Fruit fly (Drosophila melanogaster): ENCODE results near the gene CG15734.
A peak's percentile ranks its signal among the peaks of the same experiment; 100 is the strongest.

The CG15734 gene

dm6 chrX:12084406-12084805 is 2.4 kb downstream of the CG15734 start (continued):
- TF ChIP-seq abd-A (tag; optimal IDR thresholded peaks at IDR 0.05) (peak; percentile 32), gem (tag; optimal IDR thresholded peaks at IDR 0.05) (peak; percentile 40), Hmr (GFP tag; optimal IDR thresholded peaks at IDR 0.05) (peak; percentile 25), lilli (GFP tag; optimal IDR thresholded peaks at IDR 0.05) (peak; percentile 9), CG15269 (tag; optimal IDR thresholded peaks at IDR 0.05) (peak; percentile 1), Hr51 (GFP tag; optimal IDR thresholded peaks at IDR 0.05) (peak in 1 of 2 experiments; percentile 1), CG2120 (GFP tag; optimal IDR thresholded peaks at IDR 0.05) (peak; percentile 56), Sox102F (GFP tag; optimal IDR thresholded peaks at IDR 0.05) (peak; percentile 19), lab (GFP tag; optimal IDR thresholded peaks at IDR 0.05) (peak; percentile 56), CG14441 (GFP tag; IDR thresholded peaks at IDR 0.05) (no peak), ind (GFP tag; optimal IDR thresholded peaks at IDR 0.05) (peak; percentile 12), CG12769 (tag; optimal IDR thresholded peaks at IDR 0.05) (peak; percentile 11), CG3281 (GFP tag; optimal IDR thresholded peaks at IDR 0.05) (peak; percentile 18), CG17328 (GFP tag; IDR thresholded peaks at IDR 0.05) (0 out of 2 replicates have a peak, but pooled peaks have one; percentile 18), CG17612 (GFP tag; IDR thresholded peaks at IDR 0.05) (no peak), Fer3 (tag; optimal IDR thresholded peaks at IDR 0.05) (peak; percentile 14), Dbx (GFP tag; IDR thresholded peaks at IDR 0.05) (0 out of 3 replicates have a peak, but pooled peaks have one; percentile 42), fd96Cb (tag; optimal IDR thresholded peaks at IDR 0.05) (peak; percentile 18), Ada2b (GFP tag; IDR thresholded peaks at IDR 0.05) (peak; percentile 22; the same call in 1 of the 2 replicates), CG18599 (GFP tag; optimal IDR thresholded peaks at IDR 0.05) (peak; percentile 45), row (GFP tag; IDR thresholded peaks at IDR 0.05) (peak; percentile 43; the same call in 1 of the 3 replicates), CG10979 (tag; optimal IDR thresholded peaks at IDR 0.05) (no peak), Meics (GFP tag; optimal IDR thresholded peaks at IDR 0.05) (no peak), CG9932 (GFP tag; IDR thresholded peaks at IDR 0.05) (0 out of 2 replicates have a peak, but pooled peaks have one; percentile 31), bsh (GFP tag; optimal IDR thresholded peaks at IDR 0.05) (peak in 1 of 2 experiments; percentile 5), cwo (GFP tag; optimal IDR thresholded peaks at IDR 0.05) (peak; percentile 10), tin (GFP tag; optimal IDR thresholded peaks at IDR 0.05) (no peak), bcd (GFP tag; optimal IDR thresholded peaks at IDR 0.05) (peak; percentile 15), CG2889 (GFP tag; IDR thresholded peaks at IDR 0.05) (0 out of 3 replicates have a peak, but pooled peaks have one; percentile 26), CG7556 (GFP tag; optimal IDR thresholded peaks at IDR 0.05) (peak; percentile 12), PHDP (tag; optimal IDR thresholded peaks at IDR 0.05) (peak; percentile 3), sna (GFP tag; IDR thresholded peaks at IDR 0.05; ENCODE audit: partially characterized antibody) (no peak), CG15696 (tag; optimal IDR thresholded peaks at IDR 0.05) (no peak), CG1603 (tag; optimal IDR thresholded peaks at IDR 0.05) (peak; percentile 26), Fer1 (GFP tag; optimal IDR thresholded peaks at IDR 0.05) (peak; percentile 11), Chrac-16 (GFP tag; optimal IDR thresholded peaks at IDR 0.05) (no peak), CG11504 (tag; optimal IDR thresholded peaks at IDR 0.05) (peak; percentile 40), Ets65A (GFP tag) (peak; percentile 90), Xrp1 (GFP tag; IDR thresholded peaks at IDR 0.05) (peak; percentile 30; the same call in 1 of the 2 replicates), sens (GFP tag) (peak; percentile 55), dmrt99B (tag; optimal IDR thresholded peaks at IDR 0.05) (peak; percentile 10), Ptx1 (GFP tag; IDR thresholded peaks at IDR 0.05) (0 out of 2 replicates have a peak, but pooled peaks have one; percentile 11)

All from whole organism, embryonic.